Fruit fly (Drosophila melanogaster) whole organism, prepupa: ENCODE measurements around the gene Afti.
A peak's percentile ranks its signal among the peaks of the same experiment; 100 is the strongest.

Experiments used
- Blimp-1 ChIP-seq: fragments of 200-800 bp; sonication (Bioruptor generic); optimal IDR thresholded peaks from 3 replicates; lab custom pipeline; 2017; ENCODE audit warnings: missing biosample characterization, missing genetic modification characterization, mild to moderate bottlenecking, moderate library complexity, missing genetic modification reagents
- CG11294 ChIP-seq: fragments of 200-800 bp; sonication (Bioruptor generic); IDR thresholded peaks from 2 replicates; pipeline ENCODE4 v1.3.6; 2022; ENCODE audit warnings: missing biosample characterization, missing genetic modification characterization
- CG11762 ChIP-seq: fragments of 200-800 bp; sonication (Bioruptor generic); optimal IDR thresholded peaks from 3 replicates; lab custom pipeline; 2016; ENCODE audit warnings: missing biosample characterization, missing genetic modification characterization; ENCODE audit not compliant: insufficient read depth
- CG16779 ChIP-seq: fragments of 200-800 bp; sonication (Bioruptor generic); optimal IDR thresholded peaks from 3 replicates; lab custom pipeline; 2017; ENCODE audit warnings: missing biosample characterization, mild to moderate bottlenecking, missing genetic modification characterization
- CG32006 ChIP-seq: fragments of 200-800 bp; sonication (Bioruptor generic); optimal IDR thresholded peaks from 3 replicates; lab custom pipeline; 2017; ENCODE audit warnings: missing biosample characterization, mild to moderate bottlenecking, missing genetic modification characterization
- CG34406 ChIP-seq: fragments of 200-800 bp; sonication (Bioruptor generic); optimal IDR thresholded peaks from 3 replicates; lab custom pipeline; 2016; ENCODE audit warnings: missing biosample characterization, missing genetic modification characterization
- CG3919 ChIP-seq: fragments of 200-800 bp; sonication (Bioruptor generic); optimal IDR thresholded peaks from 3 replicates; lab custom pipeline; 2016; ENCODE audit warnings: missing biosample characterization, missing genetic modification characterization
- CG4318 ChIP-seq: fragments of 200-800 bp; sonication (Bioruptor generic); optimal IDR thresholded peaks from 3 replicates; lab custom pipeline; 2017; ENCODE audit warnings: missing biosample characterization, mild to moderate bottlenecking, missing genetic modification characterization
- CG6163 ChIP-seq: fragments of 200-800 bp; sonication (Bioruptor generic); IDR thresholded peaks from 3 replicates; pipeline ENCODE4 v1.3.6; 2022; ENCODE audit warnings: missing biosample characterization, missing genetic modification characterization
- CG6276 ChIP-seq: fragments of 200-800 bp; sonication (Bioruptor generic); optimal IDR thresholded peaks from 2 replicates; lab custom pipeline; 2017; ENCODE audit warnings: missing biosample characterization, mild to moderate bottlenecking, missing genetic modification characterization
- CG6792 ChIP-seq: fragments of 200-800 bp; sonication (Bioruptor generic); optimal IDR thresholded peaks from 3 replicates; lab custom pipeline; 2016; ENCODE audit warnings: missing biosample characterization, missing genetic modification characterization
- CG7368 ChIP-seq: fragments of 200-800 bp; sonication (Bioruptor generic); optimal IDR thresholded peaks from 3 replicates; lab custom pipeline; 2016; ENCODE audit warnings: missing biosample characterization, missing genetic modification characterization
- CG8119 ChIP-seq: fragments of 200-800 bp; sonication (Bioruptor generic); IDR thresholded peaks from 3 replicates; pipeline ENCODE4 v1.3.6; 2022; ENCODE audit warnings: missing biosample characterization, missing genetic modification characterization
- Eip75B ChIP-seq: fragments of 200-800 bp; sonication (Bioruptor generic); optimal IDR thresholded peaks from 3 replicates; lab custom pipeline; 2016; ENCODE audit warnings: missing biosample characterization, missing genetic modification characterization
- Eip78C ChIP-seq: fragments of 200-800 bp; sonication (Bioruptor generic); peaks from one replicate; lab custom pipeline; 2016; ENCODE audit warnings: missing biosample characterization, missing genetic modification characterization
- Ets21C ChIP-seq: fragments of 200-800 bp; sonication (Bioruptor generic); optimal IDR thresholded peaks from 3 replicates; lab custom pipeline; 2016; ENCODE audit warnings: missing biosample characterization, missing genetic modification characterization
- Ets96B ChIP-seq: fragments of 200-800 bp; optimal IDR thresholded peaks from 2 replicates; lab custom pipeline; 2019; ENCODE audit warnings: missing biosample characterization, mild to moderate bottlenecking, missing genetic modification characterization, moderate library complexity
- Gug ChIP-seq: fragments of 200-800 bp; sonication (Bioruptor generic); IDR thresholded peaks from 2 replicates; pipeline ENCODE4 v1.3.6; 2022; ENCODE audit warnings: missing biosample characterization, missing genetic modification characterization
- Hr4 ChIP-seq: fragments of 200-800 bp; sonication (Bioruptor generic); optimal IDR thresholded peaks from 3 replicates; lab custom pipeline; 2016; ENCODE audit warnings: missing biosample characterization, missing genetic modification characterization
- Lpt ChIP-seq: fragments of 200-800 bp; sonication (Bioruptor generic); optimal IDR thresholded peaks from 3 replicates; lab custom pipeline; 2016; ENCODE audit warnings: missing biosample characterization, missing genetic modification characterization
- OdsH ChIP-seq: fragments of 200-800 bp; sonication (Bioruptor generic); optimal IDR thresholded peaks from 3 replicates; lab custom pipeline; 2016; ENCODE audit warnings: missing biosample characterization, missing genetic modification characterization
- Smox ChIP-seq: fragments of 200-800 bp; sonication (Bioruptor generic); optimal IDR thresholded peaks from 3 replicates; lab custom pipeline; 2016; ENCODE audit warnings: missing biosample characterization, missing genetic modification characterization
- Sox14 ChIP-seq: fragments of 200-800 bp; sonication (Bioruptor generic); optimal IDR thresholded peaks from 3 replicates; lab custom pipeline; 2016; ENCODE audit warnings: missing biosample characterization, missing genetic modification characterization
- cyc ChIP-seq: fragments of 200-800 bp; sonication (Bioruptor generic); optimal IDR thresholded peaks from 3 replicates; lab custom pipeline; 2016; ENCODE audit warnings: missing biosample characterization, missing genetic modification characterization
- dac ChIP-seq: fragments of 200-800 bp; sonication (Bioruptor generic); optimal IDR thresholded peaks from 2 replicates; lab custom pipeline; 2017; ENCODE audit warnings: missing biosample characterization, mild to moderate bottlenecking, missing genetic modification characterization
- eg ChIP-seq: fragments of 200-800 bp; sonication (Bioruptor generic); IDR thresholded peaks from 3 replicates; pipeline ENCODE4 v1.3.6; 2022; ENCODE audit warnings: missing biosample characterization, missing genetic modification characterization
- fd59A ChIP-seq: fragments of 200-800 bp; sonication (Bioruptor generic); optimal IDR thresholded peaks from 2 replicates; lab custom pipeline; 2017; ENCODE audit warnings: missing biosample characterization, mild to moderate bottlenecking, missing genetic modification characterization, missing genetic modification reagents
- fkh ChIP-seq: fragments of 200-800 bp; sonication (Bioruptor generic); optimal IDR thresholded peaks from 3 replicates; lab custom pipeline; 2017; ENCODE audit warnings: missing biosample characterization, mild to moderate bottlenecking, missing genetic modification characterization, moderate library complexity
- net ChIP-seq: fragments of 200-800 bp; sonication (Bioruptor generic); optimal IDR thresholded peaks from 3 replicates; lab custom pipeline; 2016; ENCODE audit warnings: missing biosample characterization, missing genetic modification characterization
- ss ChIP-seq, 2 experiments: fragments of 200-800 bp; sonication (Bioruptor generic); optimal IDR thresholded peaks; 2 replicates in 1 of 2; 3 replicates in 1 of 2; lab custom pipeline; 2017 to 2018; ENCODE audit warnings: mild to moderate bottlenecking in 2 of 2, missing biosample characterization in 2 of 2, missing genetic modification characterization in 2 of 2, moderate library complexity in 1 of 2
- svp ChIP-seq: fragments of 200-800 bp; sonication (Bioruptor generic); peaks from one replicate; lab custom pipeline; 2016; ENCODE audit warnings: missing biosample characterization, missing genetic modification characterization
- topi ChIP-seq: fragments of 200-800 bp; sonication (Bioruptor generic); optimal IDR thresholded peaks from 3 replicates; lab custom pipeline; 2016; ENCODE audit warnings: missing biosample characterization, missing genetic modification characterization

Gene Afti

dm6 chr3R:14286320-14287190, 39.9 kb downstream of the Afti start, which contains the start of gene trx (continued):
- TF ChIP-seq Blimp-1 (GFP tag; lab: Kevin White, UChicago) (no peak), CG34406 (GFP tag; lab: Kevin White, UChicago) (no peak), OdsH (GFP tag; lab: Kevin White, UChicago) (no peak), CG6792 (GFP tag; lab: Kevin White, UChicago) (no peak), Eip78C (GFP tag; lab: Kevin White, UChicago) (peak; percentile 33), Gug (GFP tag; lab: Robert Waterston, UW) (no peak), CG16779 (tag; lab: Kevin White, UChicago) (peak; percentile 61), cyc (GFP tag; lab: Kevin White, UChicago) (no peak), CG3919 (GFP tag; lab: Kevin White, UChicago) (peak; percentile 1), svp (no peak), net (GFP tag; lab: Kevin White, UChicago) (no peak), eg (GFP tag; lab: Robert Waterston, UW) (no peak), Lpt (no peak)

dm6 chr3R:14285059-14285953, 41.2 kb downstream of the Afti start:
- peak; percentile 33 for TF ChIP-seq Hr4 (GFP tag; lab: Kevin White, UChicago)
- peak; percentile 58 for TF ChIP-seq svp
- TF ChIP-seq CG32006 (GFP tag; lab: Kevin White, UChicago), result peak; percentile 19
- TF ChIP-seq CG16779 (tag; lab: Kevin White, UChicago), result no peak
- no peak for TF ChIP-seq Ets96B (tag; lab: Kevin White, UChicago)
- peak; percentile 61 for TF ChIP-seq Eip78C (GFP tag; lab: Kevin White, UChicago)
- peak; percentile 85 for TF ChIP-seq fkh (GFP tag; lab: Kevin White, UChicago)

- no peak for TF ChIP-seq Ets96B (tag; lab: Kevin White, UChicago)
- no peak for TF ChIP-seq topi (GFP tag; lab: Kevin White, UChicago)
- TF ChIP-seq fd59A, result no peak
- TF ChIP-seq CG11294 (GFP tag; lab: Robert Waterston, UW), result no peak
- no peak for TF ChIP-seq CG11762 (GFP tag; lab: Kevin White, UChicago)
- TF ChIP-seq svp, result no peak
- no peak for TF ChIP-seq CG16779 (tag; lab: Kevin White, UChicago)
- TF ChIP-seq Hr4 (GFP tag; lab: Kevin White, UChicago), result peak; percentile 56
- TF ChIP-seq CG4318 (GFP tag; lab: Kevin White, UChicago), result no peak
- no peak for TF ChIP-seq CG6163
- TF ChIP-seq CG6276 (GFP tag; lab: Kevin White, UChicago), result peak; percentile 12
- peak; percentile 48 for TF ChIP-seq CG32006 (GFP tag; lab: Kevin White, UChicago)
- no peak for TF ChIP-seq Sox14 (GFP tag; lab: Kevin White, UChicago)
- TF ChIP-seq CG7368, result no peak
- TF ChIP-seq cyc (GFP tag; lab: Kevin White, UChicago), result no peak
- peak; percentile 59 for TF ChIP-seq fkh (GFP tag; lab: Kevin White, UChicago)
- no peak for TF ChIP-seq ss (GFP tag; optimal IDR thresholded peaks at IDR 0.05; lab: Kevin White, UChicago)
- TF ChIP-seq CG6792 (GFP tag; lab: Kevin White, UChicago), result no peak
- TF ChIP-seq Ets21C, result no peak
- no peak for TF ChIP-seq Eip75B (GFP tag; lab: Kevin White, UChicago)
- no peak for TF ChIP-seq OdsH (GFP tag; lab: Kevin White, UChicago)
- TF ChIP-seq CG34406 (GFP tag; lab: Kevin White, UChicago), result no peak
- TF ChIP-seq CG8119, result no peak
- TF ChIP-seq Smox (GFP tag; lab: Kevin White, UChicago), result no peak
- TF ChIP-seq dac (GFP tag; lab: Kevin White, UChicago), result no peak
- TF ChIP-seq, all 60 proteins: peak for 4
Measured at dm6 chr3R:14284422-14284760, 42.1 kb downstream of the Afti start.
